Worm (Caenorhabditis elegans) whole organism, mixed stage, embryonic: Measurements from ENCODE around the gene flp-19.

Experiments used
- M03D4.4 ChIP-seq: sonication (generic microtip); optimal IDR thresholded peaks from 2 replicates; lab custom pipeline; 2017; ENCODE audit warnings: mild to moderate bottlenecking, missing genetic modification characterization, missing compliant biosample characterization
- bed-3 ChIP-seq: fragments of 200-800 bp; sonication (Bioruptor generic); optimal IDR thresholded peaks from 3 replicates; lab custom pipeline; 2018; ENCODE audit warnings: mild to moderate bottlenecking, missing genetic modification characterization, moderate library complexity, missing compliant biosample characterization
- blmp-1 ChIP-seq: fragments of 150-350 bp; optimal IDR thresholded peaks from 2 replicates; lab custom pipeline; 2014; ENCODE audit warnings: missing biosample characterization, missing genetic modification characterization
- ceh-39 ChIP-seq: fragments of 150-350 bp; optimal IDR thresholded peaks from 2 replicates; lab custom pipeline; 2014; ENCODE audit warnings: missing biosample characterization, missing genetic modification characterization
- ceh-43 ChIP-seq: fragments of 200-800 bp; sonication (Bioruptor generic); optimal IDR thresholded peaks from 2 replicates; lab custom pipeline; 2018; ENCODE audit warnings: mild to moderate bottlenecking, missing genetic modification characterization, moderate library complexity, missing compliant biosample characterization
- ceh-83 ChIP-seq: fragments of 200-800 bp; sonication (Bioruptor generic); optimal IDR thresholded peaks from 2 replicates; lab custom pipeline; 2018; ENCODE audit warnings: mild to moderate bottlenecking, missing genetic modification characterization, missing compliant biosample characterization
- ces-1 ChIP-seq: fragments of 150-350 bp; optimal IDR thresholded peaks from 2 replicates; lab custom pipeline; 2014; ENCODE audit warnings: missing biosample characterization, missing genetic modification reagents, missing genetic modification characterization
- cnd-1 ChIP-seq: fragments of 200-800 bp; sonication (Bioruptor generic); optimal IDR thresholded peaks from 2 replicates; lab custom pipeline; 2018; ENCODE audit warnings: mild to moderate bottlenecking, missing genetic modification characterization, missing compliant biosample characterization
- drap-1 ChIP-seq: fragments of 200-800 bp; sonication (Bioruptor generic); optimal IDR thresholded peaks from 3 replicates; lab custom pipeline; 2018; ENCODE audit warnings: mild to moderate bottlenecking, missing genetic modification characterization, missing compliant biosample characterization
- elt-1 ChIP-seq: sonication (generic microtip); optimal IDR thresholded peaks from 2 replicates; lab custom pipeline; 2017; ENCODE audit warnings: missing genetic modification characterization, mild to moderate bottlenecking, missing compliant biosample characterization, antibody characterized with exemption, moderate library complexity, borderline replicate concordance; ENCODE audit not compliant: insufficient read depth
- elt-3 ChIP-seq: fragments of 150-350 bp; optimal IDR thresholded peaks from 2 replicates; lab custom pipeline; 2014; ENCODE audit warnings: missing biosample characterization, missing genetic modification characterization
- flh-1 ChIP-seq: fragments of 200-800 bp; sonication (Bioruptor generic); optimal IDR thresholded peaks from 2 replicates; lab custom pipeline; 2018; ENCODE audit warnings: mild to moderate bottlenecking, missing genetic modification characterization, moderate library complexity, missing compliant biosample characterization
- ham-2 ChIP-seq: fragments of 200-800 bp; sonication (Bioruptor generic); optimal IDR thresholded peaks from 2 replicates; lab custom pipeline; 2018; ENCODE audit warnings: mild to moderate bottlenecking, missing genetic modification characterization, missing compliant biosample characterization
- hlh-1 ChIP-seq: fragments of 150-350 bp; optimal IDR thresholded peaks from 2 replicates; lab custom pipeline; 2014; ENCODE audit warnings: missing biosample characterization, missing genetic modification reagents, missing genetic modification characterization
- lin-13 ChIP-seq: fragments of 150-350 bp; optimal IDR thresholded peaks from 2 replicates; lab custom pipeline; 2014; ENCODE audit warnings: missing biosample characterization, missing genetic modification characterization
- lin-32 ChIP-seq: fragments of 200-800 bp; sonication (Bioruptor generic); optimal IDR thresholded peaks from 2 replicates; lab custom pipeline; 2018; ENCODE audit warnings: mild to moderate bottlenecking, missing genetic modification characterization, missing compliant biosample characterization
- lsy-2 ChIP-seq: fragments of 150-350 bp; optimal IDR thresholded peaks from 2 replicates; lab custom pipeline; 2014; ENCODE audit warnings: missing biosample characterization, missing genetic modification characterization
- mab-5 ChIP-seq: fragments of 150-350 bp; optimal IDR thresholded peaks from 2 replicates; lab custom pipeline; 2014; ENCODE audit warnings: missing biosample characterization, missing genetic modification characterization
- mep-1 ChIP-seq: fragments of 150-350 bp; optimal IDR thresholded peaks from 2 replicates; lab custom pipeline; 2017; ENCODE audit warnings: missing biosample characterization, missing genetic modification reagents, missing genetic modification characterization, inconsistent platforms
- mls-2 ChIP-seq: sonication (generic microtip); optimal IDR thresholded peaks from 2 replicates; lab custom pipeline; 2016; ENCODE audit warnings: mild to moderate bottlenecking, missing genetic modification characterization, moderate library complexity, missing compliant biosample characterization
- nhr-12 ChIP-seq: fragments of 150-350 bp; optimal IDR thresholded peaks from 2 replicates; lab custom pipeline; 2014; ENCODE audit warnings: missing biosample characterization, missing genetic modification characterization
- nhr-2 ChIP-seq: fragments of 150-350 bp; optimal IDR thresholded peaks from 2 replicates; lab custom pipeline; 2014; ENCODE audit warnings: missing biosample characterization, missing genetic modification characterization
- nhr-237 ChIP-seq: fragments of 150-350 bp; optimal IDR thresholded peaks from 2 replicates; lab custom pipeline; 2014; ENCODE audit warnings: missing biosample characterization, missing genetic modification characterization
- nhr-28 ChIP-seq: fragments of 150-350 bp; optimal IDR thresholded peaks from 2 replicates; lab custom pipeline; 2014; ENCODE audit warnings: missing biosample characterization, missing genetic modification characterization
- nhr-76 ChIP-seq: sonication (generic microtip); optimal IDR thresholded peaks from 2 replicates; lab custom pipeline; 2017; ENCODE audit warnings: missing biosample characterization, missing genetic modification characterization
- pha-4 ChIP-seq: fragments of 150-350 bp; optimal IDR thresholded peaks from 2 replicates; lab custom pipeline; 2018; ENCODE audit warnings: missing biosample characterization, missing genetic modification reagents, missing genetic modification characterization
- sem-2 ChIP-seq: fragments of 200-800 bp; sonication (Bioruptor generic); optimal IDR thresholded peaks from 2 replicates; lab custom pipeline; 2018; ENCODE audit warnings: mild to moderate bottlenecking, missing genetic modification characterization, missing compliant biosample characterization
- snpc-4 ChIP-seq: fragments of 150-350 bp; optimal IDR thresholded peaks from 2 replicates; lab custom pipeline; 2014; ENCODE audit warnings: missing biosample characterization, missing genetic modification characterization
- sptf-1 ChIP-seq: sonication (generic microtip); optimal IDR thresholded peaks from 2 replicates; lab custom pipeline; 2017; ENCODE audit warnings: mild to moderate bottlenecking, missing genetic modification characterization, moderate library complexity, missing compliant biosample characterization
- tbx-8 ChIP-seq: fragments of 200-800 bp; sonication (Bioruptor generic); optimal IDR thresholded peaks from 2 replicates; lab custom pipeline; 2018; ENCODE audit warnings: mild to moderate bottlenecking, missing genetic modification characterization, moderate library complexity, missing compliant biosample characterization
- unc-120 ChIP-seq: sonication (generic microtip); optimal IDR thresholded peaks from 2 replicates; lab custom pipeline; 2017; ENCODE audit warnings: missing genetic modification characterization, missing compliant biosample characterization; ENCODE audit not compliant: poor library complexity, severe bottlenecking
- unc-39 ChIP-seq: fragments of 150-350 bp; optimal IDR thresholded peaks from 2 replicates; lab custom pipeline; 2014; ENCODE audit warnings: missing biosample characterization, missing genetic modification characterization
- unc-62 ChIP-seq: fragments of 150-350 bp; optimal IDR thresholded peaks from 2 replicates; lab custom pipeline; 2014; ENCODE audit warnings: missing biosample characterization, missing genetic modification reagents, missing genetic modification characterization
- zip-8 ChIP-seq: fragments of 150-350 bp; optimal IDR thresholded peaks from 2 replicates; lab custom pipeline; 2014; ENCODE audit warnings: missing biosample characterization, missing genetic modification characterization
- ztf-11 ChIP-seq: fragments of 150-350 bp; optimal IDR thresholded peaks from 2 replicates; lab custom pipeline; 2014; ENCODE audit warnings: missing biosample characterization, missing genetic modification characterization

Gene flp-19

DNA sequence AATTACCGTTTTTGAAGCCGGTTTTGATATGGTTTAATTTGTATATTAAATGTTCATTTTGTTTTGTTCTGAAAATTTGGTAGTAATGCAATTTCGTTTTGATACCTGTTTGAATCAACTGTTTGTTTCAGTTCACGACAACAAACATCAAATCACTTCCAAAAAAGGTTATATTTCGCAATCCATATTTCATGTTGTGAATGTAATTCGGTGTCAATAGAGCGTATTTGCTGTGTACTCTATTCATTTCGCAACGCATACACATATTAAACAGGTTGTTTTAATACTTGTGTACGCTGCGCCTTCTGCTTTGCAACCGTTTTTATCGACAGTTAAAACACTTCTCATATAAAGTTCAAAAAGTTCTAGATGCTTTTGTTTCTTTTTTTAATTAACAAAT is 28.1 kb upstream of the flp-19 start:
- TF ChIP-seq mab-5, result no peak
- no peak for TF ChIP-seq drap-1 (GFP tag; lab: Kevin White, UChicago)
- TF ChIP-seq flh-1 (GFP tag; lab: Kevin White, UChicago), result no peak
- TF ChIP-seq tbx-8 (GFP tag; lab: Kevin White, UChicago), result no peak
- TF ChIP-seq sptf-1 (tag; lab: Kevin White, UChicago), result no peak
- TF ChIP-seq lin-32 (GFP tag; lab: Kevin White, UChicago), result no peak
- no peak for TF ChIP-seq unc-120 (tag; lab: Kevin White, UChicago)
- TF ChIP-seq zip-8 (tag; lab: Kevin White, UChicago), result no peak
- TF ChIP-seq nhr-28 (tag; lab: Kevin White, UChicago), result no peak
- TF ChIP-seq unc-62 (GFP tag; lab: Kevin White, UChicago), result peak; percentile 2
- no peak for TF ChIP-seq mls-2
- TF ChIP-seq hlh-1 (tag; lab: Kevin White, UChicago), result no peak
- no peak for TF ChIP-seq ceh-43 (GFP tag; lab: Kevin White, UChicago)
- no peak for TF ChIP-seq lsy-2 (tag; lab: Kevin White, UChicago)
- TF ChIP-seq lin-13 (tag; lab: Kevin White, UChicago), result no peak
- no peak for TF ChIP-seq elt-1 (tag; lab: Kevin White, UChicago)
- TF ChIP-seq nhr-12 (tag; lab: Kevin White, UChicago), result no peak
- peak; percentile 64 for TF ChIP-seq pha-4 (tag; lab: Kevin White, UChicago)
- TF ChIP-seq sem-2 (GFP tag; lab: Kevin White, UChicago), result no peak
- TF ChIP-seq ceh-39 (tag; lab: Kevin White, UChicago), result no peak
- TF ChIP-seq ztf-11 (tag; lab: Kevin White, UChicago), result no peak
- TF ChIP-seq ham-2 (GFP tag; lab: Kevin White, UChicago), result no peak
- TF ChIP-seq mep-1 (tag; lab: Kevin White, UChicago), result peak; percentile 21
- no peak for TF ChIP-seq unc-39 (tag; lab: Kevin White, UChicago)
- no peak for TF ChIP-seq M03D4.4 (tag; lab: Kevin White, UChicago)
- TF ChIP-seq blmp-1 (tag; lab: Kevin White, UChicago), result no peak
- TF ChIP-seq elt-3, result peak; percentile 47
- TF ChIP-seq nhr-2, result no peak
- no peak for TF ChIP-seq snpc-4 (tag; lab: Kevin White, UChicago)
- TF ChIP-seq ces-1 (GFP tag; lab: Kevin White, UChicago), result peak; percentile 19
- TF ChIP-seq bed-3 (GFP tag; lab: Kevin White, UChicago), result no peak
- no peak for TF ChIP-seq ceh-83
- no peak for TF ChIP-seq nhr-76
- no peak for TF ChIP-seq cnd-1
- TF ChIP-seq nhr-237, result peak; percentile 82

DNA sequence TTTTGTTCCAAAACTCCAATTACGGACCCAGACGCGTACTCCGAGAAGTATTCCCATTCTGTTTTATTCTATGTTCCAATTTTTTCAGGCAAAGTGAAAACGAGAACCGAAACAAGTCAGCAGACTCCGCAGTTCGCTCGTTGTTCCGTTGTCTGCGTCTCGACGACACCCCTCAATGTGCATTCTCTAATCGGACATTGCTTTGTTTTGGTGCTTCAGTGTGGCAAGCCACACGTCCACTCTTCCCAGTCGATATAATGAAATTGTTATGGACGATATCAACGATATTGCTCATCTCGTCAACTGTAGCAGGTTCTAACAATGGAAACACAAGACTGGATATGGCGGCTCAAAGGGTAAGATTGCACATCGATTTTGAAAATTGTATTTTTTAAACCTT is 27.6 kb upstream of the flp-19 start, which contains the start of gene nhx-5:
Gene nhx-5 (plus strand): TSS at position 82 of the 400 bp plus-strand sequence.
- no peak for TF ChIP-seq nhr-76
- no peak for TF ChIP-seq sem-2 (GFP tag; lab: Kevin White, UChicago)
- TF ChIP-seq mab-5, result no peak
- no peak for TF ChIP-seq unc-120 (tag; lab: Kevin White, UChicago)
- no peak for TF ChIP-seq lin-13 (tag; lab: Kevin White, UChicago)
- peak; percentile 51 for TF ChIP-seq ces-1 (GFP tag; lab: Kevin White, UChicago)
- TF ChIP-seq flh-1 (GFP tag; lab: Kevin White, UChicago), result no peak

DNA sequence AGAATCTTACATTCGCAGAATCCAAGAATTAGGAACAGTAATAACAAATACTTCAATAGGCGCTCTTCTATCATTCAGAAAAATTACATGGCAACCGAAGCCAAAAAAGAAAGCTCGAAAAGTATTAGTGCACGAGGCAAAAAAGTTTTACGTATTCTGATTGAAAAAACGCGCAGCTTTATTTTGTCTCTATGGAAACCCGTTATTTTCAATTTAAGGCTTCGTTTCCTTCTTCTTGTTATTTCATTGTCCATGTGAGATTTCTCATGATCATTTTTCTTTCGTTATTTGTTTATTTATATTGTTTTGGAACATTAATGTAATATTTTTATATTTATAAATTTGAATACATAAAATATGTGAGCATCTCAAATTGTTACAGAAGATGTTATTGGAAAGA is 15.0 kb upstream of the flp-19 start, which contains the start of gene F57C7.4:
Gene F57C7.4 (minus strand): TSS at position 101 of the 400 bp plus-strand sequence.
- TF ChIP-seq nhr-2, result no peak
- no peak for TF ChIP-seq blmp-1 (tag; lab: Kevin White, UChicago)
- no peak for TF ChIP-seq hlh-1 (tag; lab: Kevin White, UChicago)
- TF ChIP-seq ham-2 (GFP tag; lab: Kevin White, UChicago), result no peak
- TF ChIP-seq lin-13 (tag; lab: Kevin White, UChicago), result no peak
- TF ChIP-seq mls-2, result no peak
- TF ChIP-seq ceh-43 (GFP tag; lab: Kevin White, UChicago), result no peak
- no peak for TF ChIP-seq zip-8 (tag; lab: Kevin White, UChicago)
- TF ChIP-seq cnd-1, result no peak

DNA sequence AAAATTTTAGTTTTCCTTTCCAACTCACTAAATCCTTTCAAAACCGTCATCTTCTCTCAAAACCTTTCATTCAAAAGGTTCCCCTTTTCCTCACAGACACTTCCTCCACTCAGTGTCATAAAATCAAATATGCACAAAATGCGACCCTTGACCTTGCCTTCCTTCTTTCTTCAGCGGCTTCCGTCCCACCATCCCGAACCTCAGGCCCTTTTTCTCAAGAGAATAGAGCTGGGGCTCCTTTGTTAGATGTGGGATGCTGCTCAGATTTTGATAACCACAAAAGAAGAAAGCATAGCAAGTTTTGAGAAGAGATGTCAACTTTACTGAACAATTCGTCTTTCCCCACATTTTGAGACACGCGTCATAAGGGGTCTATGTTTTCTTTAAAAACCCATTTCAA is 13.7 kb upstream of the flp-19 start:
- TF ChIP-seq nhr-76, result no peak
- TF ChIP-seq blmp-1 (tag; lab: Kevin White, UChicago), result no peak
- no peak for TF ChIP-seq sem-2 (GFP tag; lab: Kevin White, UChicago)
- no peak for TF ChIP-seq ceh-83
- no peak for TF ChIP-seq snpc-4 (tag; lab: Kevin White, UChicago)
- TF ChIP-seq unc-62 (GFP tag; lab: Kevin White, UChicago), result no peak
- TF ChIP-seq mep-1 (tag; lab: Kevin White, UChicago), result no peak
- TF ChIP-seq lsy-2 (tag; lab: Kevin White, UChicago), result no peak
- TF ChIP-seq unc-120 (tag; lab: Kevin White, UChicago), result no peak
- TF ChIP-seq flh-1 (GFP tag; lab: Kevin White, UChicago), result no peak
- TF ChIP-seq lin-32 (GFP tag; lab: Kevin White, UChicago), result no peak
- TF ChIP-seq mab-5, result no peak
